Worm (Caenorhabditis elegans): Measurements from ENCODE around the gene str-214.

DNA sequence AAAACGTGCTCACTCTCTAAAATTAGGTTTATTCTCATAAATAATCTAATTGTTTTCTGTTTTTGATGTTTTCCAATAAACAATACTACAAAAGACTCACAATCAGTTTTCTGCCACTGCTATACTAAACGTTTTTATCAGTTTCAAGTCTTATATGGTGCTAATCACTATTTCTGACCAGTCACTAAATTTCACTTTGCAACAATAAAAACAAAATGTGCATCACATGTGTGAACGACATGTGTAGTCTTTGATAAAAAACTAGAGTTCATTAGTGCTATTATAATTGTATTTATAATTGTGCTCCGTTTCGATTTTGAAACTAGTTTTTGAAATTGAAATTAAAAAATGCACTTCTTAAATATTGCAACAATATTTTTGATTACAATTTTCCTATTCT, 37.2 kb upstream of the str-214 start, which contains the start of gene cyp-37B1:
- TF ChIP-seq mxl-1 (tag; optimal IDR thresholded peaks at IDR 0.05) (no peak), F52B5.7 (tag; optimal IDR thresholded peaks at IDR 0.05) (no peak), madf-10 (tag; optimal IDR thresholded peaks at IDR 0.05) (no peak), hmg-1.2 (GFP tag; IDR thresholded peaks at IDR 0.05) (no peak), bed-2 (GFP tag; IDR thresholded peaks at IDR 0.05) (no peak), ztf-28 (GFP tag; IDR thresholded peaks at IDR 0.05) (no peak), snpc-4 (GFP tag; optimal IDR thresholded peaks at IDR 0.05) (no peak), snpc-4 (tag; optimal IDR thresholded peaks at IDR 0.05) (peak in 1 of 4 experiments; percentile 17), lag-1 (GFP tag; IDR thresholded peaks at IDR 0.05) (no peak), pha-4 (tag; optimal IDR thresholded peaks at IDR 0.05) (no peak), athp-1 (tag; optimal IDR thresholded peaks at IDR 0.05) (no peak), lsl-1 (GFP tag; optimal IDR thresholded peaks at IDR 0.05) (no peak)
